Fruit fly (Drosophila melanogaster) whole organism, adult: ENCODE measurements around the gene SP1173.
A peak's percentile ranks its signal among the peaks of the same experiment; 100 is the strongest.

Experiments used
- CG11617 ChIP-seq: fragments of 200-800 bp; sonication (Bioruptor generic); optimal IDR thresholded peaks from 2 replicates; lab custom pipeline; 2017; ENCODE audit warnings: mild to moderate bottlenecking, missing biosample characterization, missing genetic modification reagents, missing genetic modification characterization
- CG12768 ChIP-seq: fragments of 200-800 bp; sonication (Bioruptor generic); optimal IDR thresholded peaks from 2 replicates; lab custom pipeline; 2017; ENCODE audit warnings: missing biosample characterization, missing genetic modification characterization, mild to moderate bottlenecking, moderate library complexity, missing genetic modification reagents
- CG14711 ChIP-seq: fragments of 200-800 bp; sonication (Bioruptor generic); optimal IDR thresholded peaks from 2 replicates; lab custom pipeline; 2018; ENCODE audit warnings: missing biosample characterization, mild to moderate bottlenecking, missing genetic modification characterization, moderate library complexity
- CG1620 ChIP-seq: fragments of 200-800 bp; sonication (Bioruptor generic); optimal IDR thresholded peaks from 2 replicates; lab custom pipeline; 2016; ENCODE audit warnings: missing biosample characterization, missing genetic modification characterization
- CG33017 ChIP-seq: fragments of 200-800 bp; sonication (Bioruptor generic); optimal IDR thresholded peaks from 2 replicates; lab custom pipeline; 2018; ENCODE audit warnings: missing biosample characterization, mild to moderate bottlenecking, missing genetic modification characterization, moderate library complexity
- CG5204 ChIP-seq: fragments of 200-800 bp; sonication (Bioruptor generic); optimal IDR thresholded peaks from 2 replicates; lab custom pipeline; 2016; ENCODE audit warnings: missing biosample characterization, missing genetic modification characterization
- CG7045 ChIP-seq: fragments of 200-800 bp; sonication (Bioruptor generic); optimal IDR thresholded peaks from 2 replicates; lab custom pipeline; 2017; ENCODE audit warnings: missing biosample characterization, mild to moderate bottlenecking, missing genetic modification characterization
- CG7101 ChIP-seq: fragments of 200-800 bp; sonication (Bioruptor generic); optimal IDR thresholded peaks from 2 replicates; lab custom pipeline; 2018; ENCODE audit warnings: missing biosample characterization, mild to moderate bottlenecking, missing genetic modification characterization, moderate library complexity
- Clk ChIP-seq: fragments of 200-800 bp; sonication (Bioruptor generic); optimal IDR thresholded peaks from 2 replicates; lab custom pipeline; 2017; ENCODE audit warnings: missing biosample characterization, missing genetic modification characterization
- Crg-1 ChIP-seq: fragments of 200-800 bp; sonication (Bioruptor generic); optimal IDR thresholded peaks from 2 replicates; lab custom pipeline; 2016; ENCODE audit warnings: missing biosample characterization, missing genetic modification characterization
- Hr96 ChIP-seq: fragments of 200-800 bp; sonication (Bioruptor generic); optimal IDR thresholded peaks from 2 replicates; lab custom pipeline; 2016; ENCODE audit warnings: missing biosample characterization, missing genetic modification characterization
- Mnt ChIP-seq: fragments of 200-800 bp; sonication (Bioruptor generic); optimal IDR thresholded peaks from 2 replicates; lab custom pipeline; 2016; ENCODE audit warnings: missing biosample characterization, mild to moderate bottlenecking, missing genetic modification characterization
- bab1 ChIP-seq: fragments of 200-800 bp; sonication (Bioruptor generic); optimal IDR thresholded peaks from 3 replicates; lab custom pipeline; 2019; ENCODE audit warnings: missing biosample characterization, mild to moderate bottlenecking, missing genetic modification characterization, moderate library complexity
- cic ChIP-seq: fragments of 200-800 bp; sonication (Bioruptor generic); optimal IDR thresholded peaks from 2 replicates; lab custom pipeline; 2017; ENCODE audit warnings: missing biosample characterization, mild to moderate bottlenecking, missing genetic modification characterization, moderate library complexity
- cnc ChIP-seq, 2 experiments: fragments of >200 bp; optimal IDR thresholded peaks; 2 replicates each; lab custom pipeline; 2017
- kay ChIP-seq: fragments of 200-800 bp; sonication (Bioruptor generic); peaks from one replicate; lab custom pipeline; 2016; ENCODE audit warnings: missing biosample characterization, missing genetic modification characterization, borderline replicate concordance
- ovo ChIP-seq: fragments of 200-800 bp; sonication (Bioruptor generic); optimal IDR thresholded peaks from 2 replicates; lab custom pipeline; 2016; ENCODE audit warnings: missing biosample characterization, missing genetic modification characterization
- pad ChIP-seq: fragments of 200-800 bp; sonication (Bioruptor generic); optimal IDR thresholded peaks from 3 replicates; lab custom pipeline; 2017; ENCODE audit warnings: missing biosample characterization, missing genetic modification characterization, mild to moderate bottlenecking, moderate library complexity, missing genetic modification reagents
- tj ChIP-seq: fragments of 200-800 bp; sonication (Bioruptor generic); optimal IDR thresholded peaks from 3 replicates; lab custom pipeline; 2017; ENCODE audit warnings: missing biosample characterization, mild to moderate bottlenecking, missing genetic modification characterization, moderate library complexity
- toe ChIP-seq: fragments of 200-800 bp; sonication (Bioruptor generic); optimal IDR thresholded peaks from 2 replicates; lab custom pipeline; 2016; ENCODE audit warnings: missing biosample characterization, missing genetic modification characterization

The SP1173 gene

DNA sequence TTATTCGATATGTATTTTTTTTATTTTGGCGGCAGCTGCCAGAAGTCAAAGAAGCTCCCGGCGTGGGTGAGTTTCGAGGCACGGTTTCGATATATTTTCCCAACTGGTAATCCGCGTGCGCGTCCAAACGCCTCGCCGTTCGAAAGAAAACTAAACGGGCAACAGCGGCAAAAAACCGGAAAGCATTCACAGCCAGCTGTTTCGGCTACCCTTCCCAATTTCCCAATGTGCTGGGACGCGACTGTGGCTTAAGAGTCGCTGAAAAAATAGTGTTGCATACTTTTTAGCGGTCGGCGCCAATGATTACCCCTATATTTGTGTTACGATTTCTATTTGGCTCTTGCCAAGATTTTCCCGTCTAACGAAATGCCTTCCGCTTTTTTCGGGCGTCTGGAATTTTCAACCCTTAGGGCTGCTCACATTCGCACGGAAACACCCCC lies at the start of gene SP1173:
Gene SP1173, minus strand, starts transcription at position 154 of the 440 bp plus-strand sequence.
- TF ChIP-seq CG5204 (GFP tag; lab: Kevin White, UChicago): no peak
- no peak for TF ChIP-seq kay (GFP tag; lab: Kevin White, UChicago)
- no peak for TF ChIP-seq CG14711 (tag; lab: Kevin White, UChicago)
- TF ChIP-seq cic: no peak
- TF ChIP-seq CG12768 (GFP tag; lab: Kevin White, UChicago): no peak
- TF ChIP-seq pad (GFP tag; lab: Kevin White, UChicago): peak; percentile 30
- no peak for TF ChIP-seq CG7045 (GFP tag; lab: Kevin White, UChicago)
- TF ChIP-seq Mnt (GFP tag; lab: Kevin White, UChicago): no peak
- TF ChIP-seq Clk: no peak
- TF ChIP-seq CG7101 (tag; lab: Kevin White, UChicago): peak; percentile 7
- no peak for TF ChIP-seq Crg-1 (GFP tag; lab: Kevin White, UChicago)
- no peak for TF ChIP-seq CG1620 (GFP tag; lab: Kevin White, UChicago)
- peak; percentile 17 for TF ChIP-seq tj
- peak; percentile 18 for TF ChIP-seq CG11617 (GFP tag; lab: Kevin White, UChicago)
- peak; percentile 38 for TF ChIP-seq bab1
- no peak for TF ChIP-seq Hr96 (GFP tag; lab: Kevin White, UChicago)
- no peak for TF ChIP-seq CG33017 (tag; lab: Kevin White, UChicago)
- no peak for TF ChIP-seq cnc (optimal IDR thresholded peaks at IDR 0.05; lab: Kevin White, UChicago)
- peak; percentile 6 for TF ChIP-seq toe (GFP tag; lab: Kevin White, UChicago)
- no peak for TF ChIP-seq ovo (GFP tag; lab: Kevin White, UChicago)

DNA sequence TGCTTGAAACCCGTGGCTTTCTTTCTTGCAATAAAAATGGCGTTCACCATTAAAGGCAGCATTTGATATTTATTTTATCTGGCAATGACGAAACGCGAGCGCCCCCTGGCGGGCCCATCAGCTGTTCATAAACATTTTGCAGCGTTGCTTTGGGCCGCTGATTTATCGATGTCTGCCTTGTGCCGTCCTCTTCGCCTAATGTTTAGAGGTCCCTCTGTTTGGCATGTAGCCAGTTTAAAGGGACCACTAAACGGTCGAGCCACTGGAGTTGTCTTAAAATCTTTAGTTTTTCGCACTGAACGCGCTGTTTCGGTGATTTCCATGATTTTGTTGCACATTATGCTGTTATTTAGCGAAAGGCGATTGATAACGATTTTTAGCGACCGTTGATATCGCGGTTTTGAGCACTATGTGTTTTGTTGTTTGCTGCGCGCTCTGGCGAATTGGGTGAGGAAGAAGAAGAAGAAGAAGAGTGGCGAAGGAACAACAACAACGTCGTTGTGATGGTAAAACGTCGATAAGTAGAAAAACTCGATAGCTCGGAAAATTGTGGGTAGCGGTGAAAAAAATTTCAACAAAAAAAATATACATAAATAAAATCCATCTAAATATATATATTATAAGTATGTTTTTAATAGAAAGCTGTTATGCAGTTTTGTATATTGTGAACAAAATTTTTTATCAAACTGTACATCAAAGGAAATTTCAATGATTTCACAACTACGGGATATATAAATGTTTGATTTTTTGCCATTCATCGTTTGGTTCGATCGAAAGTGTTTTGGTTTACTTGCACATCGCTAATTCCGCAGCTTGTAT lies 49.2 kb upstream of the SP1173 start, which contains the start of the genes velo and Sbds:
Gene velo, minus strand, starts transcription at position 475 of the 819 bp plus-strand sequence.
Gene Sbds, plus strand, starts transcription at position 636 of the 819 bp plus-strand sequence.
- TF ChIP-seq bab1 (peak; percentile 32), CG7101 (tag; lab: Kevin White, UChicago) (peak; percentile 65), CG33017 (tag; lab: Kevin White, UChicago) (peak; percentile 72), Clk (no peak), CG1620 (GFP tag; lab: Kevin White, UChicago) (peak; percentile 16), CG5204 (GFP tag; lab: Kevin White, UChicago) (no peak), Crg-1 (GFP tag; lab: Kevin White, UChicago) (peak; percentile 26), toe (GFP tag; lab: Kevin White, UChicago) (peak; percentile 37), Mnt (GFP tag; lab: Kevin White, UChicago) (peak; percentile 50), cic (no peak), cnc (optimal IDR thresholded peaks at IDR 0.05; lab: Kevin White, UChicago) (no peak), CG11617 (GFP tag; lab: Kevin White, UChicago) (peak; percentile 75), CG12768 (GFP tag; lab: Kevin White, UChicago) (peak; percentile 58), tj (peak; percentile 26), ovo (GFP tag; lab: Kevin White, UChicago) (peak; percentile 36), pad (GFP tag; lab: Kevin White, UChicago) (peak; percentile 47), CG14711 (tag; lab: Kevin White, UChicago) (peak; percentile 66), Hr96 (GFP tag; lab: Kevin White, UChicago) (peak; percentile 30), CG7045 (GFP tag; lab: Kevin White, UChicago) (peak; percentile 45), kay (GFP tag; lab: Kevin White, UChicago) (no peak)

dm6 chr3L:6750835-6751234 lies 47.5 kb upstream of the SP1173 start:
- TF ChIP-seq tj (no peak), Crg-1 (GFP tag; lab: Kevin White, UChicago) (no peak), CG7045 (GFP tag; lab: Kevin White, UChicago) (no peak), Clk (no peak), CG14711 (tag; lab: Kevin White, UChicago) (no peak)

DNA sequence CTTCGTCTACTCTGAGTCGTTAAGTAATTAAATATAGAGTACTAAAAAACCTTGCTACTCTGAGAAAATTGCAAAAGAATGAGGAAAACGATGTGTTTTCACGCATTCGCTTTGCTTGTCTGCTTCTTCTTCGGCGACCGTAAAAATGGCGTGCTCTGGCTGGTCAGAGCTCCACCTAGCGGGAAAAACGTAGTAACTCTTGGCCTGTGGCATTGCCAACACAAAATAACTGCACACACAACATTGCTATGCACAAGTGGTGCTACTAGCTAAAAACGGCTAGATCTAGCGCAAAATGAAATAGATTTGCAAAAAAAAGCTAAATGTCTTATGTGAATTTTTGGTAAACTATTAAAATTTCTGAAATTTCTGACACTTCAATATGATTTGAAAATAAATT lies 43.8 kb upstream of the SP1173 start:
- TF ChIP-seq CG12768 (GFP tag; lab: Kevin White, UChicago) (no peak), Mnt (GFP tag; lab: Kevin White, UChicago) (peak; percentile 89), CG11617 (GFP tag; lab: Kevin White, UChicago) (peak; percentile 41), ovo (GFP tag; lab: Kevin White, UChicago) (peak; percentile 27), tj (peak; percentile 42), Clk (no peak), cnc (optimal IDR thresholded peaks at IDR 0.05; lab: Kevin White, UChicago) (no peak), pad (GFP tag; lab: Kevin White, UChicago) (peak; percentile 48), bab1 (peak; percentile 47), Crg-1 (GFP tag; lab: Kevin White, UChicago) (peak; percentile 45), Hr96 (GFP tag; lab: Kevin White, UChicago) (peak; percentile 53), CG7045 (GFP tag; lab: Kevin White, UChicago) (peak; percentile 18), CG1620 (GFP tag; lab: Kevin White, UChicago) (peak; percentile 69), CG5204 (GFP tag; lab: Kevin White, UChicago) (peak; percentile 22), CG7101 (tag; lab: Kevin White, UChicago) (peak; percentile 58), toe (GFP tag; lab: Kevin White, UChicago) (peak; percentile 40), CG33017 (tag; lab: Kevin White, UChicago) (no peak), kay (GFP tag; lab: Kevin White, UChicago) (no peak), CG14711 (tag; lab: Kevin White, UChicago) (peak; percentile 35), cic (no peak)
